Fruit fly (Drosophila melanogaster): ENCODE data around the gene CG7518.

DNA sequence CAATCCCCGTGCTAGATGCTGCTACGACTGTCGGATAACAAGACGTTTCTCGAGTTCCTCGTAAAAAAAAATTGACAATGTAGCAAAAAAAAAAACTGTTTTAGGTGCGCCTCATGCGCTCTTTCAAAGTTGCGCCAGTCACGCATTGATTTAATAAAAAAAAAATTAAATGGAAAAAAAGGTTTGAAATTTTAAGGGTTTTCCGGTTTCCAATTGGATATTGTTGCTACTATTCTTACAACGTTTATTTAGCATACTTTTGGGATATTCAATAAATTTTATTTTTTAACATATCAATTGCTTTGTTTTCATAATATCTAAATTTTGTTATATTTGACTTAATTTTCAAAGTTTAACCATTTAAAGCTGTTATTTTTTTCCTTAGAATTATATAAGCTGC is 58.7 kb downstream of the CG7518 start:
- TF ChIP-seq CG4496 (GFP tag; IDR thresholded peaks at IDR 0.05): no peak
- TF ChIP-seq CG8159 (tag; optimal IDR thresholded peaks at IDR 0.05): no peak
- TF ChIP-seq CG9948 (tag; optimal IDR thresholded peaks at IDR 0.05): no peak
- TF ChIP-seq CG8301 (tag; optimal IDR thresholded peaks at IDR 0.05): no peak
- no peak for TF ChIP-seq EcR (GFP tag; optimal IDR thresholded peaks at IDR 0.05)
